Fruit fly (Drosophila melanogaster) whole organism, prepupa: ENCODE data around the gene tral.

Experiments used
- CG6792 ChIP-seq: fragments of 200-800 bp; sonication (Bioruptor generic); optimal IDR thresholded peaks from 3 replicates; lab custom pipeline; 2016; ENCODE audit warnings: missing biosample characterization, missing genetic modification characterization
- Smox ChIP-seq: fragments of 200-800 bp; sonication (Bioruptor generic); optimal IDR thresholded peaks from 3 replicates; lab custom pipeline; 2016; ENCODE audit warnings: missing biosample characterization, missing genetic modification characterization
- Sox14 ChIP-seq: fragments of 200-800 bp; sonication (Bioruptor generic); optimal IDR thresholded peaks from 3 replicates; lab custom pipeline; 2016; ENCODE audit warnings: missing biosample characterization, missing genetic modification characterization
- ss ChIP-seq, 2 experiments: fragments of 200-800 bp; sonication (Bioruptor generic); optimal IDR thresholded peaks; 2 replicates in 1 of 2; 3 replicates in 1 of 2; lab custom pipeline; 2017 to 2018; ENCODE audit warnings: mild to moderate bottlenecking in 2 of 2, missing biosample characterization in 2 of 2, missing genetic modification characterization in 2 of 2, moderate library complexity in 1 of 2
- svp ChIP-seq: fragments of 200-800 bp; sonication (Bioruptor generic); peaks from one replicate; lab custom pipeline; 2016; ENCODE audit warnings: missing biosample characterization, missing genetic modification characterization

dm6 chr3L:12478229-12478628, 36.6 kb upstream of the tral start:
- TF ChIP-seq Smox (GFP tag; lab: Kevin White, UChicago) (no peak), ss (GFP tag; optimal IDR thresholded peaks at IDR 0.05; lab: Kevin White, UChicago) (no peak), Sox14 (GFP tag; lab: Kevin White, UChicago) (no peak), svp (no peak), CG6792 (no peak)
